Fruit fly (Drosophila melanogaster) whole organism, embryonic: ENCODE results near the gene CG11912.

Source experiments
- Atf-2 ChIP-seq: fragments of 200-800 bp; sonication (Bioruptor generic); optimal IDR thresholded peaks from 2 replicates; lab custom pipeline; 2016; ENCODE audit warnings: missing biosample characterization, missing genetic modification characterization
- BEAF-32 ChIP-seq: fragments of 200-800 bp; sonication (Bioruptor generic); optimal IDR thresholded peaks from 3 replicates; lab custom pipeline; 2017; ENCODE audit warnings: missing biosample characterization, missing genetic modification characterization, mild to moderate bottlenecking, moderate library complexity, missing genetic modification reagents
- Bgb ChIP-seq: fragments of 200-800 bp; sonication (Bioruptor generic); IDR thresholded peaks from 2 replicates; pipeline ENCODE4 v1.3.6; 2022; ENCODE audit warnings: missing biosample characterization, missing genetic modification characterization; ENCODE audit not compliant: partially characterized antibody
- BtbVII ChIP-seq: fragments of 200-800 bp; sonication (Bioruptor generic); optimal IDR thresholded peaks from 3 replicates; lab custom pipeline; 2017; ENCODE audit warnings: missing biosample characterization, mild to moderate bottlenecking, missing genetic modification characterization
- C15 ChIP-seq: fragments of 200-800 bp; sonication (Bioruptor generic); IDR thresholded peaks from 3 replicates; pipeline ENCODE4 v1.3.6; 2022; ENCODE audit warnings: missing biosample characterization, missing genetic modification characterization
- CG10543 ChIP-seq: fragments of 200-800 bp; sonication (Bioruptor generic); optimal IDR thresholded peaks from 3 replicates; lab custom pipeline; 2017; ENCODE audit warnings: missing biosample characterization, mild to moderate bottlenecking, missing genetic modification characterization, moderate library complexity
- CG11695 ChIP-seq: fragments of 200-800 bp; sonication (Bioruptor generic); IDR thresholded peaks from 3 replicates; pipeline ENCODE4 v1.3.6; 2022; ENCODE audit warnings: missing biosample characterization, missing genetic modification characterization
- CG11696 ChIP-seq: fragments of 200-800 bp; sonication (Bioruptor generic); IDR thresholded peaks from 2 replicates; pipeline ENCODE4 v1.3.6; 2022; ENCODE audit warnings: missing biosample characterization, missing genetic modification characterization
- CG1233 ChIP-seq: fragments of 200-800 bp; sonication (Bioruptor generic); optimal IDR thresholded peaks from 4 replicates; lab custom pipeline; 2018; ENCODE audit warnings: missing biosample characterization, mild to moderate bottlenecking, missing genetic modification characterization
- CG13424 ChIP-seq: fragments of 200-800 bp; sonication (Bioruptor generic); optimal IDR thresholded peaks from 2 replicates; lab custom pipeline; 2019; ENCODE audit warnings: missing biosample characterization, mild to moderate bottlenecking, missing genetic modification characterization, moderate library complexity
- CG13894 ChIP-seq: fragments of 200-800 bp; sonication (Bioruptor generic); optimal IDR thresholded peaks from 3 replicates; lab custom pipeline; 2018; ENCODE audit warnings: missing biosample characterization, mild to moderate bottlenecking, missing genetic modification characterization, moderate library complexity
- CG14441 ChIP-seq: fragments of 200-800 bp; sonication (Bioruptor generic); IDR thresholded peaks from 2 replicates; pipeline ENCODE4 v1.3.6; 2022; ENCODE audit warnings: missing biosample characterization, missing genetic modification characterization
- CG15269 ChIP-seq: fragments of 200-800 bp; sonication (Bioruptor generic); optimal IDR thresholded peaks from 2 replicates; lab custom pipeline; 2018; ENCODE audit warnings: missing biosample characterization, mild to moderate bottlenecking, missing genetic modification characterization, moderate library complexity
- CG15696 ChIP-seq: fragments of 200-800 bp; sonication (Bioruptor generic); optimal IDR thresholded peaks from 2 replicates; lab custom pipeline; 2019; ENCODE audit warnings: missing biosample characterization, mild to moderate bottlenecking, missing genetic modification characterization, moderate library complexity
- CG16813 ChIP-seq: fragments of 200-800 bp; sonication (Bioruptor generic); IDR thresholded peaks from 3 replicates; pipeline ENCODE4 v1.3.6; 2022; ENCODE audit warnings: missing biosample characterization, missing genetic modification characterization; ENCODE audit not compliant: partially characterized antibody
- CG17186 ChIP-seq: fragments of 200-800 bp; sonication (Bioruptor generic); optimal IDR thresholded peaks from 3 replicates; lab custom pipeline; 2017; ENCODE audit warnings: missing biosample characterization, missing genetic modification reagents, missing genetic modification characterization
- CG17328 ChIP-seq: fragments of 200-800 bp; sonication (Bioruptor generic); IDR thresholded peaks from 2 replicates; pipeline ENCODE4 v1.3.6; 2022; ENCODE audit warnings: missing biosample characterization, missing genetic modification characterization
- CG1832 ChIP-seq: fragments of 200-800 bp; sonication (Bioruptor generic); optimal IDR thresholded peaks from 2 replicates; lab custom pipeline; 2017; ENCODE audit warnings: missing biosample characterization, mild to moderate bottlenecking, missing genetic modification characterization, inconsistent platforms
- CG18619 ChIP-seq: fragments of 200-800 bp; sonication (Bioruptor generic); optimal IDR thresholded peaks from 3 replicates; lab custom pipeline; 2017; ENCODE audit warnings: missing biosample characterization, mild to moderate bottlenecking, missing genetic modification characterization
- CG2129 ChIP-seq: fragments of 200-800 bp; sonication (Bioruptor generic); IDR thresholded peaks from 2 replicates; pipeline ENCODE4 v1.3.6; 2022; ENCODE audit warnings: missing biosample characterization, missing genetic modification characterization; ENCODE audit not compliant: partially characterized antibody
- CG3163 ChIP-seq: fragments of 200-800 bp; sonication (Bioruptor generic); optimal IDR thresholded peaks from 3 replicates; lab custom pipeline; 2016; ENCODE audit warnings: missing biosample characterization, missing genetic modification characterization
- CG7372 ChIP-seq: fragments of 200-800 bp; sonication (Bioruptor generic); IDR thresholded peaks from 2 replicates; pipeline ENCODE4 v1.3.6; 2022; ENCODE audit warnings: missing biosample characterization, missing genetic modification characterization
- CG9215 ChIP-seq: fragments of 200-800 bp; sonication (Bioruptor generic); IDR thresholded peaks from 2 replicates; pipeline ENCODE4 v1.3.6; 2022; ENCODE audit warnings: missing biosample characterization, missing genetic modification characterization
- CG9437 ChIP-seq: fragments of 200-800 bp; sonication (Bioruptor generic); optimal IDR thresholded peaks from 2 replicates; lab custom pipeline; 2018; ENCODE audit warnings: missing biosample characterization, mild to moderate bottlenecking, missing genetic modification characterization
- CG9609 ChIP-seq: fragments of 200-800 bp; sonication (Bioruptor generic); optimal IDR thresholded peaks from 3 replicates; lab custom pipeline; 2016; ENCODE audit warnings: missing biosample characterization, missing genetic modification characterization
- Camta ChIP-seq: fragments of 200-800 bp; sonication (Bioruptor generic); optimal IDR thresholded peaks from 2 replicates; lab custom pipeline; 2016; ENCODE audit warnings: missing biosample characterization, missing genetic modification characterization
- Ets65A ChIP-seq: fragments of 200-800 bp; sonication (Bioruptor generic); peaks from one replicate; lab custom pipeline; 2016; ENCODE audit warnings: missing biosample characterization, missing genetic modification characterization
- Fer2 ChIP-seq: fragments of 200-800 bp; sonication (Bioruptor generic); optimal IDR thresholded peaks from 2 replicates; lab custom pipeline; 2018; ENCODE audit warnings: missing biosample characterization, mild to moderate bottlenecking, missing genetic modification characterization, moderate library complexity
- Max ChIP-seq: fragments of 200-800 bp; sonication (Bioruptor generic); optimal IDR thresholded peaks from 2 replicates; lab custom pipeline; 2016; ENCODE audit warnings: missing biosample characterization, mild to moderate bottlenecking, missing genetic modification characterization
- Side ChIP-seq: fragments of 200-800 bp; sonication (Bioruptor generic); optimal IDR thresholded peaks from 2 replicates; lab custom pipeline; 2016; ENCODE audit warnings: missing biosample characterization, missing genetic modification characterization
- Sin3A ChIP-seq: fragments of >200 bp; optimal IDR thresholded peaks from 2 replicates; lab custom pipeline; 2018
- Sox100B ChIP-seq: fragments of 200-800 bp; sonication (Bioruptor generic); optimal IDR thresholded peaks from 3 replicates; lab custom pipeline; 2018; ENCODE audit warnings: missing biosample characterization, mild to moderate bottlenecking, missing genetic modification characterization
- TFAM ChIP-seq: fragments of 200-800 bp; sonication (Bioruptor generic); optimal IDR thresholded peaks from 2 replicates; lab custom pipeline; 2017; ENCODE audit warnings: missing biosample characterization, missing genetic modification characterization, inconsistent platforms
- Taf1 ChIP-seq: fragments of 200-800 bp; sonication (Bioruptor generic); IDR thresholded peaks from 2 replicates; pipeline ENCODE4 v1.3.6; 2022; ENCODE audit warnings: missing biosample characterization, missing genetic modification characterization
- btn ChIP-seq: fragments of 200-800 bp; sonication (Bioruptor generic); optimal IDR thresholded peaks from 2 replicates; lab custom pipeline; 2016; ENCODE audit warnings: missing biosample characterization, missing genetic modification characterization
- cg ChIP-seq: fragments of 200-800 bp; sonication (Bioruptor generic); optimal IDR thresholded peaks from 3 replicates; lab custom pipeline; 2019; ENCODE audit warnings: missing biosample characterization, mild to moderate bottlenecking, missing genetic modification characterization, moderate library complexity
- emc ChIP-seq: fragments of 200-800 bp; sonication (Bioruptor generic); optimal IDR thresholded peaks from 2 replicates; lab custom pipeline; 2016; ENCODE audit warnings: missing biosample characterization, missing genetic modification characterization
- eve ChIP-seq, 2 experiments: fragments of >200 bp; optimal IDR thresholded peaks; 2 replicates each; lab custom pipeline; 2017; ENCODE audit warnings: missing biosample characterization in 2 of 2, missing genetic modification characterization in 2 of 2
- gro ChIP-seq: fragments of 200-800 bp; sonication (Bioruptor generic); optimal IDR thresholded peaks from 2 replicates; lab custom pipeline; 2016; ENCODE audit warnings: missing biosample characterization, missing genetic modification characterization
- gt ChIP-seq: fragments of 200-800 bp; sonication (Bioruptor generic); IDR thresholded peaks from 2 replicates; pipeline ENCODE4 v1.3.6; 2022; ENCODE audit warnings: missing biosample characterization, missing genetic modification characterization
- insv ChIP-seq, 2 experiments: fragments of 200-800 bp; sonication (Bioruptor generic); optimal IDR thresholded peaks; 3 replicates each; lab custom pipeline; 2016 to 2018; ENCODE audit warnings: missing biosample characterization in 2 of 2, missing genetic modification characterization in 2 of 2
- lmd ChIP-seq: fragments of 200-800 bp; sonication (Bioruptor generic); IDR thresholded peaks from 2 replicates; pipeline ENCODE4 v1.3.6; 2022; ENCODE audit warnings: missing biosample characterization, missing genetic modification characterization
- pb ChIP-seq: fragments of 200-800 bp; sonication (Bioruptor generic); optimal IDR thresholded peaks from 3 replicates; lab custom pipeline; 2016; ENCODE audit warnings: missing biosample characterization, missing genetic modification characterization
- pzg ChIP-seq: fragments of 200-800 bp; sonication (Bioruptor generic); optimal IDR thresholded peaks from 3 replicates; lab custom pipeline; 2018; ENCODE audit warnings: missing biosample characterization, mild to moderate bottlenecking, missing genetic modification characterization, moderate library complexity
- repo ChIP-seq: fragments of 200-800 bp; sonication (Bioruptor generic); optimal IDR thresholded peaks from 2 replicates; lab custom pipeline; 2016; ENCODE audit warnings: missing biosample characterization, missing genetic modification characterization
- salm ChIP-seq: fragments of 200-800 bp; sonication (Bioruptor generic); optimal IDR thresholded peaks from 2 replicates; lab custom pipeline; 2018; ENCODE audit warnings: missing biosample characterization, mild to moderate bottlenecking, missing genetic modification characterization
- sd ChIP-seq: fragments of 200-800 bp; sonication (Bioruptor generic); optimal IDR thresholded peaks from 3 replicates; lab custom pipeline; 2018; ENCODE audit warnings: missing biosample characterization, mild to moderate bottlenecking, missing genetic modification characterization, moderate library complexity
- sens ChIP-seq: fragments of 200-800 bp; sonication (Bioruptor generic); peaks from one replicate; lab custom pipeline; 2016; ENCODE audit warnings: missing biosample characterization, missing genetic modification characterization
- sim ChIP-seq: fragments of 200-800 bp; sonication (Bioruptor generic); IDR thresholded peaks from 2 replicates; pipeline ENCODE4 v1.3.6; 2022; ENCODE audit warnings: missing biosample characterization, missing genetic modification characterization
- sna ChIP-seq: fragments of 200-800 bp; sonication (Bioruptor generic); IDR thresholded peaks from 2 replicates; pipeline ENCODE4 v1.3.6; 2022; ENCODE audit warnings: missing biosample characterization, missing genetic modification characterization; ENCODE audit not compliant: partially characterized antibody
- so ChIP-seq: fragments of 200-800 bp; sonication (Bioruptor generic); IDR thresholded peaks from 3 replicates; pipeline ENCODE4 v1.3.6; 2022; ENCODE audit warnings: missing biosample characterization, missing genetic modification characterization
- tap ChIP-seq: fragments of 200-800 bp; optimal IDR thresholded peaks from 3 replicates; lab custom pipeline; 2019; ENCODE audit warnings: missing biosample characterization, mild to moderate bottlenecking, missing genetic modification characterization, moderate library complexity
- unc-4 ChIP-seq: fragments of 200-800 bp; sonication (Bioruptor generic); IDR thresholded peaks from 2 replicates; pipeline ENCODE4 v1.3.6; 2022; ENCODE audit warnings: missing biosample characterization, missing genetic modification characterization; ENCODE audit not compliant: partially characterized antibody
- zf30C ChIP-seq: fragments of 200-800 bp; sonication (Bioruptor generic); optimal IDR thresholded peaks from 3 replicates; lab custom pipeline; 2018; ENCODE audit warnings: missing biosample characterization, mild to moderate bottlenecking, missing genetic modification characterization

Gene CG11912

DNA sequence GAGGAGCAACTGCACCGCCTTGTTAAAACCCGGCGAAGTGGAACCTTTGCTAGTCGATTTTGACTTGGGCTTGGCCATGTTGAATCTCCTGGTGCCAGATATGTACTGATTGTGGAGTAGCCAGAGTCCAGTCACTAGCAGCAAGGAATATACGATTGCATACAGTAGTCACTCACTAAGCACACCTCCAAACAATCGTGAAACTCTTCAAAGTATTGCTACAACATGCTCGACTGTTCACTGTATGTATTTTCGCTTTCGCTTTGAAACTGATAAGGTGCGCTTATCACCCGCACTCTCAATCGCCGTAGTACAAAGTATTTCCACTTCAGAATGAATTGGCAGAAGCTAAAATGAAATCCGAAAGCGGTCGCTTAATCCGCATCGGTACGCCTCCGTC is 32.6 kb downstream of the CG11912 start (continued):
- no peak for TF ChIP-seq unc-4
- TF ChIP-seq lmd = peak; percentile 77
- peak; percentile 74 for TF ChIP-seq CG10543 (GFP tag; lab: Kevin White, UChicago)
- TF ChIP-seq CG9609 (GFP tag; lab: Kevin White, UChicago) = peak; percentile 43
- no peak for TF ChIP-seq CG17186 (GFP tag; lab: Kevin White, UChicago)
- peak; percentile 75 for TF ChIP-seq Taf1 (GFP tag; lab: Robert Waterston, UW)
- peak; percentile 54 for TF ChIP-seq tap (tag; lab: Kevin White, UChicago)
- no peak for TF ChIP-seq gt
- TF ChIP-seq eve (GFP tag; optimal IDR thresholded peaks at IDR 0.05; lab: Kevin White, UChicago) = no peak
- TF ChIP-seq zf30C = no peak
- TF ChIP-seq btn (GFP tag; lab: Kevin White, UChicago) = peak; percentile 29
- peak; percentile 69 for TF ChIP-seq BtbVII (GFP tag; lab: Kevin White, UChicago)
- no peak for TF ChIP-seq sna (GFP tag; lab: Robert Waterston, UW)
- TF ChIP-seq CG7372 (GFP tag; lab: Robert Waterston, UW) = 0 out of 2 replicates have a peak, but pooled peaks have one; percentile 34
- no peak for TF ChIP-seq CG1832 (GFP tag; lab: Kevin White, UChicago)
- peak; percentile 70; the same call in 2 of the 3 replicates for TF ChIP-seq so
- no peak for TF ChIP-seq Sox100B
- 0 out of 3 replicates have a peak, but pooled peaks have one; percentile 41 for TF ChIP-seq C15
- peak; percentile 35 for TF ChIP-seq sd (tag; lab: Kevin White, UChicago)
- TF ChIP-seq CG17328 = peak; percentile 61
- peak; percentile 62; the same call in 1 of the 3 replicates for TF ChIP-seq CG11695 (GFP tag; lab: Robert Waterston, UW)
- TF ChIP-seq CG9215 (GFP tag; lab: Robert Waterston, UW) = 0 out of 2 replicates have a peak, but pooled peaks have one; percentile 36
- peak; percentile 41 for TF ChIP-seq Max (GFP tag; lab: Kevin White, UChicago)
- no peak for TF ChIP-seq CG9437 (GFP tag; lab: Kevin White, UChicago)
- peak; percentile 40 for TF ChIP-seq CG1233
- TF ChIP-seq sens (GFP tag; lab: Kevin White, UChicago) = peak; percentile 88
- peak; percentile 55 for TF ChIP-seq CG18619
- TF ChIP-seq Bgb = no peak
- peak; percentile 31 for TF ChIP-seq CG3163 (GFP tag; lab: Kevin White, UChicago)
- peak; percentile 69 for TF ChIP-seq Ets65A (GFP tag; lab: Kevin White, UChicago)
- TF ChIP-seq Atf-2 = peak; percentile 28
- TF ChIP-seq emc (GFP tag; lab: Kevin White, UChicago) = no peak
- TF ChIP-seq gro (GFP tag; lab: Kevin White, UChicago) = peak; percentile 78
- TF ChIP-seq TFAM = no peak
- TF ChIP-seq CG11696 (GFP tag; lab: Robert Waterston, UW) = no peak
- TF ChIP-seq cg = no peak
- TF ChIP-seq Sin3A (lab: Kevin White, UChicago) = no peak
- TF ChIP-seq pb (GFP tag; lab: Kevin White, UChicago) = peak; percentile 15

DNA sequence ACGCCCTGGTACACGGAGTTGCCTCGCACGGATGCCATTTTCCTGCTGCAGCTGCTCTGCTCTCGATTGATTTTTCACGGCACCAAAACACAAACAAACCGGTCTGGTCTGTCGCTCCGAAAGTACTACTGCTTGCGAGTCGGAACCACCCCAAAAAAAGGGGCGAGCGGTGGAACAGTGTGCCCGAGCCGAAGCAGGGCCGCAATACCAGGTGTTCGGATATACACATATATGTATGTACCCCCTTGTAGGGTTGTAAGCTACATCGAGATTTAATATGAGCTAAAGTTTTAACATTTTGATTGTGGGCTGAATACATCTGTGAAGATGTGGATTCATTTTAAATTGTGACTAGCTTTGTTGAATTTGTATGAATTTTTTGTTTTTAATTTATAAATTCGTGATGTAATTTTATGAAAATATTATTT is 33.4 kb downstream of the CG11912 start:
- peak; percentile 84 for TF ChIP-seq CG13894 (tag; lab: Kevin White, UChicago)
- TF ChIP-seq Side (GFP tag; lab: Kevin White, UChicago) = peak; percentile 26
- TF ChIP-seq BEAF-32 (GFP tag; lab: Kevin White, UChicago) = peak; percentile 31
- no peak for TF ChIP-seq Fer2 (tag; lab: Kevin White, UChicago)
- TF ChIP-seq CG15696 (tag; lab: Kevin White, UChicago) = peak; percentile 7
- TF ChIP-seq Camta (GFP tag; lab: Kevin White, UChicago) = no peak
- TF ChIP-seq salm (tag; lab: Kevin White, UChicago) = no peak
- no peak; the same call in 1 of the 2 replicates for TF ChIP-seq sim
- no peak for TF ChIP-seq CG2129 (GFP tag; lab: Robert Waterston, UW)
- no peak for TF ChIP-seq CG16813 (GFP tag; lab: Robert Waterston, UW)
- TF ChIP-seq repo = no peak
- peak; percentile 61 for TF ChIP-seq CG15269 (tag; lab: Kevin White, UChicago)
- TF ChIP-seq CG13424 (tag; lab: Kevin White, UChicago) = peak; percentile 63
- peak; percentile 30; the same call in 1 of the 2 replicates for TF ChIP-seq CG14441
- no peak for TF ChIP-seq insv (GFP tag; optimal IDR thresholded peaks at IDR 0.05; lab: Kevin White, UChicago)
- TF ChIP-seq pzg (GFP tag; lab: Kevin White, UChicago) = peak; percentile 80
